Worm (Caenorhabditis elegans): ENCODE measurements around the gene slc-25A32.

slc-25A32 gene

DNA sequence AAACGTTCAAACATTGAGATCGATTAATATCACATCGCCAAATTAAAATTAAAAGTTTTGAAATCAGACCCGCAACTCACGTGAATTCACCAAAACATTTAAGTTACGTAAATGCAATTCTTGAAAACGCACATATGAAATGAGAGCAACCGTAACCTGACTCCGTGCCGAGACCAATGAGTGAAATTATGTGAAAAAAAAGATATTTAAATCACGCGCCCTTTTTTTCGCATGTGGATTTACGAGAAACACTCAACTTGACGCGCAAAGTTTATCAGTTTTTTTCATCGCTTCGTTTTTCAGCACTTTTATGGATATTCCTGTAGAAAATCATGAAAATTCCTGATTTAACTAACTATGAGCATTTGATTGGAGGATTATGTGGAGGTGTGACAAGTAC, at the start of gene slc-25A32, which contains the start of gene gei-14 (continued):
- TF ChIP-seq ccch-3 (GFP tag; optimal IDR thresholded peaks at IDR 0.05): no peak
- no peak for TF ChIP-seq gei-17 (GFP tag; optimal IDR thresholded peaks at IDR 0.05)
- TF ChIP-seq F37B4.10 (GFP tag; IDR thresholded peaks at IDR 0.05): no peak
- TF ChIP-seq ets-4 (GFP tag; optimal IDR thresholded peaks at IDR 0.05): no peak
- TF ChIP-seq aptf-2 (GFP tag; conservative IDR thresholded peaks at IDR 0.05): no peak
- TF ChIP-seq madf-8 (GFP tag; conservative IDR thresholded peaks at IDR 0.05): peak; percentile 84
- TF ChIP-seq mcd-1 (GFP tag; IDR thresholded peaks at IDR 0.05): peak; percentile 52; the same call in 1 of the 2 replicates
- no peak for TF ChIP-seq nhr-80 (tag; optimal IDR thresholded peaks at IDR 0.05)
- no peak for TF ChIP-seq egl-44 (GFP tag; IDR thresholded peaks at IDR 0.05)
- no peak for TF ChIP-seq bed-1 (GFP tag; IDR thresholded peaks at IDR 0.05)
- peak; percentile 88 for TF ChIP-seq B0019.2 (GFP tag; conservative IDR thresholded peaks at IDR 0.05)
- no peak for TF ChIP-seq Y53F4B.3 (GFP tag; IDR thresholded peaks at IDR 0.05)
- no peak for TF ChIP-seq rpc-1 (optimal IDR thresholded peaks at IDR 0.05)
- TF ChIP-seq rpc-1 (tag; optimal IDR thresholded peaks at IDR 0.05): no peak
- TF ChIP-seq dpl-1 (GFP tag; optimal IDR thresholded peaks at IDR 0.05): peak; percentile 83
- TF ChIP-seq atf-7 (tag; optimal IDR thresholded peaks at IDR 0.05): no peak
- no peak for TF ChIP-seq F10E7.11 (tag; optimal IDR thresholded peaks at IDR 0.05)
- TF ChIP-seq ztf-3 (GFP tag; optimal IDR thresholded peaks at IDR 0.05): no peak
- peak; percentile 90 for TF ChIP-seq F49E8.2 (tag; optimal IDR thresholded peaks at IDR 0.05; ENCODE audit: insufficient read depth)
- TF ChIP-seq ZK185.1 (tag; optimal IDR thresholded peaks at IDR 0.05; ENCODE audit: poor library complexity, severe bottlenecking): no peak
- TF ChIP-seq madf-6 (GFP tag; IDR thresholded peaks at IDR 0.05): peak; percentile 95
- no peak for TF ChIP-seq hlh-26 (GFP tag; conservative IDR thresholded peaks at IDR 0.05)
- no peak for TF ChIP-seq F57A8.1 (GFP tag; optimal IDR thresholded peaks at IDR 0.05)
- TF ChIP-seq nhr-179 (tag; optimal IDR thresholded peaks at IDR 0.05): no peak
- TF ChIP-seq cebp-2 (GFP tag; IDR thresholded peaks at IDR 0.05): no peak
- peak; percentile 31; the same call in 1 of the 2 replicates for TF ChIP-seq pbrm-1 (GFP tag; IDR thresholded peaks at IDR 0.05)
- TF ChIP-seq egrh-3 (GFP tag; IDR thresholded peaks at IDR 0.05): no peak
- TF ChIP-seq ztf-25 (GFP tag; IDR thresholded peaks at IDR 0.05): no peak

DNA sequence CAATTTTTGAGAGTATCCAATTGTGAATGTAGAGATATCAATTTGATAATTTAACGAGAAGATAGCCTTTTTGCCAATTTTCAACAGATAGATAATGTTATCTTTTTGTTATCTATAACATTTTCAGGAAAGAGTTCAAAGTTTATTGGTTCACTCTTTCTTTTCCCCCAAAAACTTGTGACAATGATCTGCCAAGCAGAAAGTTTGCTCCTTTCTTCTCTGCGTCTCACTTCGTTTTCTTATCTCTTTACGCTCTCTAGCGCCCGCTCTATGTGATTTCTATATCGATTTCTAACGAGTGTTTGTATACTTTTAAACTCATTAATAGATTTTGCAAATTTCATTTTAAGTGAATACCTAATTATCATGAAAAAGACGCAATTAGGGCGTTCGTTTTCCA, 49.6 kb upstream of the slc-25A32 start:
- TF ChIP-seq nhr-80 (tag; optimal IDR thresholded peaks at IDR 0.05) (peak; percentile 44), Y79H2A.3 (GFP tag; conservative IDR thresholded peaks at IDR 0.05) (0 out of 2 replicates have a peak, but pooled peaks have one; percentile 16), hmg-1.2 (GFP tag; IDR thresholded peaks at IDR 0.05) (peak; percentile 49; the same call in 1 of the 2 replicates), lin-54 (GFP tag; optimal IDR thresholded peaks at IDR 0.05) (peak; percentile 13), rpc-1 (optimal IDR thresholded peaks at IDR 0.05) (no peak), rpc-1 (tag; optimal IDR thresholded peaks at IDR 0.05) (no peak), ekl-4 (GFP tag; IDR thresholded peaks at IDR 0.05) (peak; percentile 14; the same call in 1 of the 2 replicates)

DNA sequence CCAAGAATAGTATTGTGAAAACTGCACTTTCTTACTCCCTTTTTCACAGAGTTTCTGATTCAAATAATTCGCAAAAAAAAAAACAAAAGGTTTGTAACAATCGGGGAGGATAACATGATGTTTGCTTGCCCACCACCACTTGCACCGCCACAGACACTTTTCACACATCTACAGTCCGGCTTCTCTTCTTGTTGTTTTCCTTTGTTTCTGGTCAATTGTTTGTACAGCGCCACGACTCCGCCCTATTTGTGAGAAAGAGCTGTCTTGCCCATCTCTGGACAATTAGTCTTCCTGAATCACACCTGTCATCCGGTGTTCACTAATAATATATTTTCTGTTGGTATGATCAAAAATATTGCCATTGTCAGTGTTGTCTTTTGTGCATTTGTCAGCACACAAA, 45.1 kb upstream of the slc-25A32 start, which contains the start of gene M110.9:
M110.9 (plus strand) TSS at position 301 of the 400 bp plus-strand sequence.
- TF ChIP-seq ekl-4 (GFP tag; IDR thresholded peaks at IDR 0.05) (no peak), madf-3 (GFP tag; IDR thresholded peaks at IDR 0.05) (0 out of 2 replicates have a peak, but pooled peaks have one; percentile 27), nfya-2 (GFP tag; IDR thresholded peaks at IDR 0.05) (no peak)

DNA sequence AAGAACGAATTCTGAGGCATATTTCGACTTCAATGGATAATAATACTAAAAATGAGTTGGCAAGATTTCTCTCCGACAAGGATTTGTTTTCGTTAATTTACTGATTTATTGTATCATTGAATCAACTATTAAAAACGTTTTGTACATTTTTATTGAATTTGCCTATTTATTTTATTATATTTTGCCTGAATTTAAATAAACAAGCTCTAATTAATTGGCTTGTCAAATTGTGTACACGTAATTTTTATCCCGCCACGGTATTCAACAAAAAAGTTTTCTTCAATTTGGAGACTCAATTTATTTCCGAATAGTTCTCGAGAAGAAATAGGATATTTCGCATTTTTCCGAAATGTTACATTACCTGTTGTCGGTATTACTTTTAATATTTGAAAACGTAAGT, 43.6 kb upstream of the slc-25A32 start, which contains the start of gene M110.7:
M110.7 (plus strand) TSS at position 301 of the 400 bp plus-strand sequence.
- no peak for TF ChIP-seq lin-35 (GFP tag; optimal IDR thresholded peaks at IDR 0.05)
- TF ChIP-seq egl-18 (GFP tag; IDR thresholded peaks at IDR 0.05): no peak
- TF ChIP-seq let-607 (tag; optimal IDR thresholded peaks at IDR 0.05): no peak
- TF ChIP-seq F10E7.11 (tag; optimal IDR thresholded peaks at IDR 0.05): no peak
- no peak for TF ChIP-seq ekl-4 (GFP tag; IDR thresholded peaks at IDR 0.05)
- no peak for TF ChIP-seq T07F8.4 (tag; optimal IDR thresholded peaks at IDR 0.05)
- no peak for TF ChIP-seq lin-40 (tag; optimal IDR thresholded peaks at IDR 0.05)
- TF ChIP-seq lin-26 (GFP tag; IDR thresholded peaks at IDR 0.05): no peak
- no peak for TF ChIP-seq ceh-27 (GFP tag; optimal IDR thresholded peaks at IDR 0.05)
- TF ChIP-seq bed-2 (GFP tag; IDR thresholded peaks at IDR 0.05): no peak
- no peak for TF ChIP-seq T26A5.8 (tag; optimal IDR thresholded peaks at IDR 0.05)
- TF ChIP-seq aptf-2 (GFP tag; conservative IDR thresholded peaks at IDR 0.05): no peak
- no peak for TF ChIP-seq B0261.1 (tag; optimal IDR thresholded peaks at IDR 0.05)
- TF ChIP-seq snpc-1.3 (tag; optimal IDR thresholded peaks at IDR 0.05; ENCODE audit: insufficient read depth): no peak

Data from whole organism, young adult.